Worm (Caenorhabditis elegans) whole organism, L2 larva: Measurements from ENCODE around the gene rps-2.

Source experiments
- C34F6.9 ChIP-seq: fragments of 150-350 bp; optimal IDR thresholded peaks from 2 replicates; lab custom pipeline; 2014; ENCODE audit warnings: missing biosample characterization, missing genetic modification characterization
- elt-3 ChIP-seq: sonication (generic microtip); optimal IDR thresholded peaks from 2 replicates; lab custom pipeline; 2017; ENCODE audit warnings: missing biosample characterization, missing genetic modification characterization
- gmeb-1 ChIP-seq: fragments of 150-350 bp; optimal IDR thresholded peaks from 2 replicates; lab custom pipeline; 2014; ENCODE audit warnings: missing biosample characterization, missing genetic modification characterization
- lsy-2 ChIP-seq, 2 experiments: fragments of 150-350 bp in 1 of 2; sonication (generic microtip) in 1 of 2; optimal IDR thresholded peaks; 2 replicates each; lab custom pipeline; 2014 to 2017; ENCODE audit warnings: missing biosample characterization in 2 of 2, missing genetic modification characterization in 2 of 2
- mbf-1 ChIP-seq: sonication (generic microtip); optimal IDR thresholded peaks from 2 replicates; lab custom pipeline; 2017; ENCODE audit warnings: missing biosample characterization, missing genetic modification characterization

The rps-2 gene

ce11 chrIV:7877255-7877654, 48.9 kb downstream of the rps-2 start:
- TF ChIP-seq elt-3 (tag; lab: Kevin White, UChicago) = no peak
- TF ChIP-seq mbf-1 = no peak
- no peak for TF ChIP-seq lsy-2 (tag; optimal IDR thresholded peaks at IDR 0.05; lab: Kevin White, UChicago)
- no peak for TF ChIP-seq gmeb-1
- no peak for TF ChIP-seq C34F6.9 (tag; lab: Kevin White, UChicago)
